Worm (Caenorhabditis elegans): ENCODE data around the gene Y97E10AL.1.

Gene Y97E10AL.1

ce11 chrV:8017924-8018323 lies 32.0 kb downstream of the Y97E10AL.1 start (continued):
- TF ChIP-seq mxl-3 (GFP tag; optimal IDR thresholded peaks at IDR 0.05) (no peak), ztf-7 (tag; optimal IDR thresholded peaks at IDR 0.05) (no peak), mep-1 (tag; optimal IDR thresholded peaks at IDR 0.05) (peak; percentile 1), nhr-48 (tag; optimal IDR thresholded peaks at IDR 0.05) (no peak), nhr-10 (tag; optimal IDR thresholded peaks at IDR 0.05) (no peak), pqm-1 (tag; optimal IDR thresholded peaks at IDR 0.05) (peak; percentile 87), nhr-28 (tag; optimal IDR thresholded peaks at IDR 0.05) (peak; percentile 81), lin-38 (GFP tag; IDR thresholded peaks at IDR 0.05) (no peak), php-3 (GFP tag; IDR thresholded peaks at IDR 0.05) (peak; percentile 61), nhr-41 (GFP tag; IDR thresholded peaks at IDR 0.05) (no peak), zip-11 (GFP tag; IDR thresholded peaks at IDR 0.05) (no peak), ztf-11 (tag; optimal IDR thresholded peaks at IDR 0.05) (no peak), ceh-82 (tag; optimal IDR thresholded peaks at IDR 0.05) (no peak), tag-97 (GFP tag; IDR thresholded peaks at IDR 0.05) (no peak), F26F4.8 (GFP tag; conservative IDR thresholded peaks at IDR 0.05) (no peak), D1046.2 (GFP tag; IDR thresholded peaks at IDR 0.05) (no peak), F49E8.2 (tag; optimal IDR thresholded peaks at IDR 0.05; ENCODE audit: borderline replicate concordance) (no peak), ama-1 (optimal IDR thresholded peaks at IDR 0.05) (no peak), mes-2 (tag; optimal IDR thresholded peaks at IDR 0.05; ENCODE audit: poor library complexity, severe bottlenecking) (no peak), lin-1 (GFP tag; IDR thresholded peaks at IDR 0.05) (0 out of 2 replicates have a peak, but pooled peaks have one; percentile 17), T26A8.4 (GFP tag; IDR thresholded peaks at IDR 0.05) (no peak), nhr-76 (tag; optimal IDR thresholded peaks at IDR 0.05) (no peak), daf-19 (GFP tag; conservative IDR thresholded peaks at IDR 0.05) (no peak), Y105C5A.15 (GFP tag; IDR thresholded peaks at IDR 0.05) (no peak), snpc-1.2 (GFP tag; IDR thresholded peaks at IDR 0.05) (no peak), nhr-11 (tag; optimal IDR thresholded peaks at IDR 0.05) (no peak), fkh-10 (GFP tag; optimal IDR thresholded peaks at IDR 0.05) (no peak)

DNA sequence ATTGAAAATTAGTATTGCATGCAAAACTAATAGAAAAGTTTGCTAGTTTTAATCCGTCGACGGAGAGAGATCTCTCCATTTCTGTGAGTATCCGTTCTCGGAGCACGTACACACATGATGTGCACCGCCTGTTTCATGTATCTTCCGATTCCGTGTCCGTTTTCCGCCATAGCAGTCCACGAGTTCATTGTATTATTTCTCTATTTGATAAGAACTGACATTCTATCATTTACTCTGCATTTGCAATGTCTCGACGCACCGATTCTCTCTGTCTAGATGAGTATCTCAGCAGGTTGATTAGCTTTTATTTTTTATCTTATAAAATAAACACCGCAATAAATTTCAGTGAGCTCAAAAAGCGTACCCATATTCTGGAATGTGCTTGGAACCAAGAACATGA lies 33.0 kb downstream of the Y97E10AL.1 start:
- 0 out of 2 replicates have a peak, but pooled peaks have one; percentile 34 for TF ChIP-seq php-3 (GFP tag; IDR thresholded peaks at IDR 0.05)
- peak; percentile 40 for TF ChIP-seq nhr-28 (tag; optimal IDR thresholded peaks at IDR 0.05)
- peak; percentile 16 for TF ChIP-seq mes-2 (tag; optimal IDR thresholded peaks at IDR 0.05; ENCODE audit: poor library complexity, severe bottlenecking)
- no peak for TF ChIP-seq daf-8 (GFP tag; IDR thresholded peaks at IDR 0.05)
- TF ChIP-seq dve-1 (tag; optimal IDR thresholded peaks at IDR 0.05; ENCODE audit: insufficient read depth): peak; percentile 36
- peak; percentile 54 for TF ChIP-seq dmd-6 (GFP tag; IDR thresholded peaks at IDR 0.05)
- no peak for TF ChIP-seq unc-39 (tag; optimal IDR thresholded peaks at IDR 0.05)
- peak; percentile 17 for TF ChIP-seq hlh-11 (tag; optimal IDR thresholded peaks at IDR 0.05)
- TF ChIP-seq Y48G9A.11 (GFP tag; IDR thresholded peaks at IDR 0.05): no peak
- TF ChIP-seq F49E8.2 (tag; optimal IDR thresholded peaks at IDR 0.05; ENCODE audit: borderline replicate concordance): no peak
- no peak for TF ChIP-seq ama-1 (optimal IDR thresholded peaks at IDR 0.05)
- TF ChIP-seq pqm-1 (tag; optimal IDR thresholded peaks at IDR 0.05): peak; percentile 37
- no peak for TF ChIP-seq daf-16 (GFP tag; optimal IDR thresholded peaks at IDR 0.05)
- peak; percentile 5 for TF ChIP-seq daf-16 (tag; optimal IDR thresholded peaks at IDR 0.05)
- peak; percentile 10 for TF ChIP-seq mxl-3 (GFP tag; optimal IDR thresholded peaks at IDR 0.05)

DNA sequence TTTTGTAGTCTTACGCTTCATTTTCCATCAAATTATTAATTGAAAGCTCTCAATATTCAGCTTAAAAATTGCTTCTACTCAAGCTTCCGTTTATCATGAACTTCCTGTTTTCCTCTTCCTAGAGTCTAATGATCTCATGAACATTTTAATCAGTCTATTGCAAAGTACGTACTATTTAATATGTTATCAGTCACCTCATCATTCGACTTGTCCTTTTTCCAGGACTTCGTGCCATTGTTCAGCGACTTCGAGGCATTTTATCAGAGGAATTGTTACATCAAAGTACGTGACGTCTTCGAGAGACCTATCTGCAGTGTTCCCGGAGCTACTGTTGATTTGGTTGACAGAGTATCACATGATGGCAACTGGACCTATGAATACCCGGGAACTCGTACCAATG lies 33.8 kb downstream of the Y97E10AL.1 start:
- TF ChIP-seq dve-1 (tag; optimal IDR thresholded peaks at IDR 0.05; ENCODE audit: insufficient read depth) (peak; percentile 1), daf-16 (GFP tag; optimal IDR thresholded peaks at IDR 0.05) (no peak), daf-16 (tag; optimal IDR thresholded peaks at IDR 0.05) (peak; percentile 20), dmd-6 (GFP tag; IDR thresholded peaks at IDR 0.05) (peak; percentile 32; the same call in 1 of the 2 replicates), nhr-28 (tag; optimal IDR thresholded peaks at IDR 0.05) (peak; percentile 45), tra-1 (GFP tag; IDR thresholded peaks at IDR 0.05) (no peak)

DNA sequence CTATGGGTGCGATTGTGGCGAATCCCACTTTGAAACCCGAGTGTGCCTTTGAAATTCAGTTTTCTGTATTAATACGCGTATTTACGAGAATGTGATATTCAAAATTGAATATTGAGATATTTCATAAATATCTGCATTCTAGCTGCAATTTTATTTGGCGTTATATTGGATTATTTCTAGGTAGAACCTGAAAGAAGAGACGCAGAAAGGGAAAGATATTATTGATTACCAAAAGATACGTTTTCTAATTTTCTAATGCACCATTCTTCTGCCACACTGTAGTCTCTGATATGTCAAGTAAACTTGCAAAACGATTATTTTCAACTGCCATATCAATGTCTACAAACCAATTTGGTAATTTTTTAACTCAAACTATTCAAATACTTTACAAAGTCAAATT lies 36.1 kb downstream of the Y97E10AL.1 start, which contains the start of gene ech-3:
TSS of gene ech-3 (plus strand) at position 178 of the 400 bp plus-strand sequence.
- TF ChIP-seq pqm-1 (tag; optimal IDR thresholded peaks at IDR 0.05) (peak; percentile 25), dmd-6 (GFP tag; IDR thresholded peaks at IDR 0.05) (peak; percentile 15; the same call in 1 of the 2 replicates), nhr-28 (tag; optimal IDR thresholded peaks at IDR 0.05) (peak; percentile 14), unc-62 (GFP tag; optimal IDR thresholded peaks at IDR 0.05 in 1 of 2) (no peak), unc-62 (tag; optimal IDR thresholded peaks at IDR 0.05) (no peak), lim-7 (GFP tag; IDR thresholded peaks at IDR 0.05) (no peak), attf-4 (tag; optimal IDR thresholded peaks at IDR 0.05) (no peak), daf-16 (GFP tag; optimal IDR thresholded peaks at IDR 0.05) (no peak), daf-16 (tag; optimal IDR thresholded peaks at IDR 0.05) (peak; percentile 59), dve-1 (tag; optimal IDR thresholded peaks at IDR 0.05; ENCODE audit: insufficient read depth) (peak; percentile 33)

Measured in whole organism, L4 larva.